Fruit fly (Drosophila melanogaster): ENCODE measurements around the gene CG9147.

dm6 chr2L:6035155-6035554 lies 30.6 kb upstream of the CG9147 start:
- TF ChIP-seq usp (GFP tag; optimal IDR thresholded peaks at IDR 0.05) (no peak), Doc2 (GFP tag; IDR thresholded peaks at IDR 0.05) (no peak), CG13424 (tag; optimal IDR thresholded peaks at IDR 0.05) (no peak), Bdp1 (GFP tag; optimal IDR thresholded peaks at IDR 0.05) (no peak), Stat92E (GFP tag; optimal IDR thresholded peaks at IDR 0.05) (no peak), CG4424 (GFP tag; optimal IDR thresholded peaks at IDR 0.05) (no peak)

All from whole organism, embryonic.